Fruit fly (Drosophila melanogaster): ENCODE measurements around the gene CG32523.

The CG32523 gene

dm6 chrX:21217578-21217977 is at the start of gene CG32523:
Gene CG32523 (plus strand): TSS chrX:21217878.
- TF ChIP-seq eve (GFP tag; optimal IDR thresholded peaks at IDR 0.05) (no peak), sima (GFP tag; optimal IDR thresholded peaks at IDR 0.05) (no peak), CG14667 (GFP tag; IDR thresholded peaks at IDR 0.05) (no peak), E2f2 (GFP tag; IDR thresholded peaks at IDR 0.05) (no peak), bowl (GFP tag; IDR thresholded peaks at IDR 0.05) (no peak), nom (GFP tag; optimal IDR thresholded peaks at IDR 0.05) (no peak), CG18599 (GFP tag; optimal IDR thresholded peaks at IDR 0.05) (no peak), ind (GFP tag; optimal IDR thresholded peaks at IDR 0.05) (no peak), PHDP (tag; optimal IDR thresholded peaks at IDR 0.05) (no peak)

DNA sequence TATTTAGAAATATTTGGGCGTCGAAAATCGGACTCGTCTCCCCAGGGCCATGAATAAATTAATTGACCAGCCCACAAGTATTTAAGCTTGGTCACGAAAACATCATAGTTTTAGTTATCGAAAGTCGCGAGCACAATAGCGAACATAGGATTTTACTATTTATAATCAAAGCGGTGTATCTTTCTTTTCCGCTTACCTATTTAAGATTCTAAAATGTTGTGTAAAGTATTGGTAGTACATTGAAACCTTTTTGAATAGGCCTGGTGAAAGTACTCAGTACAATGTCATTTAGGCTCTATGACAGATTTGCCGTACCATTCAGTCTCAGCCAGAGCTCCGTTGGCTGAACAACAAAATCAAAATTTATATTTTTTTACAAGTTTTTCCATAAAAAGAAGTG is 24.7 kb upstream of the CG32523 start, which contains the start of gene ccb:
TSS of gene ccb (plus strand) at position 301 of the 400 bp plus-strand sequence.
- TF ChIP-seq CG12391 (tag; optimal IDR thresholded peaks at IDR 0.05): no peak
- no peak for TF ChIP-seq CG16815 (GFP tag; optimal IDR thresholded peaks at IDR 0.05)
- TF ChIP-seq lmd (GFP tag; IDR thresholded peaks at IDR 0.05): no peak
- no peak for TF ChIP-seq HLHmδ (GFP tag; optimal IDR thresholded peaks at IDR 0.05)
- no peak for TF ChIP-seq Gug (GFP tag; IDR thresholded peaks at IDR 0.05)
- no peak for TF ChIP-seq CG33557 (GFP tag; optimal IDR thresholded peaks at IDR 0.05)
- no peak for TF ChIP-seq h (optimal IDR thresholded peaks at IDR 0.05)
- TF ChIP-seq CG17802 (tag; optimal IDR thresholded peaks at IDR 0.05): no peak
- TF ChIP-seq stwl (tag; optimal IDR thresholded peaks at IDR 0.05): no peak
- TF ChIP-seq kni (GFP tag; optimal IDR thresholded peaks at IDR 0.05): no peak
- TF ChIP-seq CG10654 (GFP tag; optimal IDR thresholded peaks at IDR 0.05): no peak
- no peak for TF ChIP-seq Gsc (GFP tag; IDR thresholded peaks at IDR 0.05)
- TF ChIP-seq phol (tag; optimal IDR thresholded peaks at IDR 0.05): no peak
- TF ChIP-seq ATbp (GFP tag; optimal IDR thresholded peaks at IDR 0.05): no peak
- TF ChIP-seq CG8478 (optimal IDR thresholded peaks at IDR 0.05): no peak
- TF ChIP-seq chif (GFP tag; optimal IDR thresholded peaks at IDR 0.05): no peak

dm6 chrX:21203241-21203640 is 14.4 kb upstream of the CG32523 start, which contains the start of gene CG1724:
Gene CG1724 (minus strand): TSS chrX:21203341.
- TF ChIP-seq gro (GFP tag; optimal IDR thresholded peaks at IDR 0.05): no peak
- TF ChIP-seq Atf-2 (GFP tag; optimal IDR thresholded peaks at IDR 0.05): no peak
- TF ChIP-seq CG18619 (GFP tag; optimal IDR thresholded peaks at IDR 0.05): no peak
- no peak for TF ChIP-seq sens (GFP tag)
- TF ChIP-seq lab (GFP tag; optimal IDR thresholded peaks at IDR 0.05): no peak
- TF ChIP-seq Atf6 (GFP tag; IDR thresholded peaks at IDR 0.05): no peak
- TF ChIP-seq tio (GFP tag; optimal IDR thresholded peaks at IDR 0.05): no peak
- no peak for TF ChIP-seq CG7928 (GFP tag; optimal IDR thresholded peaks at IDR 0.05)
- TF ChIP-seq CG2199 (GFP tag; IDR thresholded peaks at IDR 0.05): no peak
- TF ChIP-seq Trl (optimal IDR thresholded peaks at IDR 0.05): no peak
- TF ChIP-seq Trl (GFP tag; optimal IDR thresholded peaks at IDR 0.05): no peak

DNA sequence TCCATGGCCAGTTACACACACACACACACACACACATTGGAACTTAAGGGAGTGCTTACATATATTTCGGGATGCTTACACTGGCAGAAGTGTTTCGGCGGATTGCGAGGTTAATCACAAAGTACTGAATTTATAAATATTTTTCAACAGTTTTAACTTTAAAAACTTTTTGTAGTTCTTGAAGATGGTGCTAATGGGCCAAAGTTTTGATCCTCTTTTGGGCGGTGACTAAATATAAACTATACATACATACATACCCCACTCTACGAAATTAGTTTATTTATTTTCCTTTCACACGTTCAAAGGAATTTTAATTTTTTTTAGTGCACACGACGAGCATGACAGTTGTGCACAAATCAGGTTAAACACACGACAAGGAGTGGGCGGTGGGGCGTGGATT is 8.7 kb downstream of the CG32523 start:
- no peak for TF ChIP-seq bsh (GFP tag; optimal IDR thresholded peaks at IDR 0.05)
- peak; percentile 55 for TF ChIP-seq Med (GFP tag)
- peak; percentile 17 for TF ChIP-seq CG2678 (tag; optimal IDR thresholded peaks at IDR 0.05)
- TF ChIP-seq D (optimal IDR thresholded peaks at IDR 0.05): no peak
- TF ChIP-seq D (GFP tag; optimal IDR thresholded peaks at IDR 0.05): no peak
- TF ChIP-seq CG6272 (GFP tag; IDR thresholded peaks at IDR 0.05): no peak
- no peak for TF ChIP-seq Atf3 (GFP tag; optimal IDR thresholded peaks at IDR 0.05)
- TF ChIP-seq sens (GFP tag): peak; percentile 70
- no peak for TF ChIP-seq seq (GFP tag; IDR thresholded peaks at IDR 0.05)
- TF ChIP-seq row (GFP tag; IDR thresholded peaks at IDR 0.05): 0 out of 3 replicates have a peak, but pooled peaks have one; percentile 15

All from whole organism, embryonic.